1 fruit fly cellular context compared by ENCODE assay signal in the genomic region with DNA sequence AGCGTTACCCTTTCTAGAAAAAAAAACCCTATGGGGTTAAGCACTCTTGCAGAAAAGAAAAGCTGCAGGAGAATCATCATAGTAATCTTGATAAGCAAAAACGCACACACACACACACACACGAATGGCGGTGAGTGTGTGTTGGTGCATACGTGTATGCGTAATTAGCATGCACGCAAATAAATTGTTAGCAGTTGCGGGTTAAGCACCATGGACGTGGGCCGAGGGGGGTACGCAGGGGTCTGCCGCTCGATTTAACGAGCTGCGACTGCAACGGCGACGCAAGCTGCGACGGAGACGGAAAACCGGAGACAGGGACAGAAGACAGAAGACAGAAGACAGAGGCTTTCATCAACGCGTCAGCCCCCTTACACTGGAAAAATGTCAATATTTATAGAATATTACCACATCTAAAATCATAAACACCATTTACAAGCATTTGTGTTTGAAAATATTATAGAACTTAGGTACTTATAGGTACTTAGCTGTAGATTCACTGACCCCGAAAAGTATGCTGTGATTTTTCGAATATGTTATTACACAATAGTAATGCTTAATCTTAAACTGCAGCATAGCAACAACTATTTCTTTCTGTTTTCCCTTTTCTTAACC.
TF ChIP-seq lines count a peak whose summit lies in the region.

No protein-coding gene starts in this region.

TF ChIP-seq in whole organism, prepupa, 60 proteins besides CTCF, POLR2A, EP300 and RAD21 (continued from another document):
- TF ChIP-seq CG6854 (GFP tag; optimal IDR thresholded peaks at IDR 0.05; lab: Kevin White, UChicago) (no peak), CG6163 (GFP tag; IDR thresholded peaks at IDR 0.05; lab: Robert Waterston, UW) (no peak), Smox (GFP tag; optimal IDR thresholded peaks at IDR 0.05; lab: Kevin White, UChicago) (no peak), Blimp-1 (GFP tag; optimal IDR thresholded peaks at IDR 0.05; lab: Kevin White, UChicago) (no peak), CG31627 (GFP tag; optimal IDR thresholded peaks at IDR 0.05; lab: Kevin White, UChicago) (peak; percentile 5), CG6808 (GFP tag; optimal IDR thresholded peaks at IDR 0.05; lab: Kevin White, UChicago) (no peak), salr (GFP tag; optimal IDR thresholded peaks at IDR 0.05; lab: Kevin White, UChicago) (peak in 1 of 2 experiments; percentile 12), Eip75B (GFP tag; optimal IDR thresholded peaks at IDR 0.05; lab: Kevin White, UChicago) (no peak), CG11762 (GFP tag; optimal IDR thresholded peaks at IDR 0.05; lab: Kevin White, UChicago; ENCODE audit: insufficient read depth) (no peak), spab (GFP tag; optimal IDR thresholded peaks at IDR 0.05; lab: Kevin White, UChicago) (no peak), CG8119 (GFP tag; IDR thresholded peaks at IDR 0.05; lab: Robert Waterston, UW) (0 out of 3 replicates have a peak, but pooled peaks have one; percentile 9), fkh (GFP tag; optimal IDR thresholded peaks at IDR 0.05; lab: Kevin White, UChicago) (no peak), CG8632 (GFP tag; optimal IDR thresholded peaks at IDR 0.05; lab: Kevin White, UChicago) (no peak), eg (GFP tag; IDR thresholded peaks at IDR 0.05; lab: Robert Waterston, UW) (peak; percentile 6; the same call in 1 of the 3 replicates), esn (GFP tag; optimal IDR thresholded peaks at IDR 0.05; lab: Kevin White, UChicago) (no peak), Sox14 (GFP tag; optimal IDR thresholded peaks at IDR 0.05; lab: Kevin White, UChicago) (peak; percentile 49), Hr38 (GFP tag; optimal IDR thresholded peaks at IDR 0.05; lab: Kevin White, UChicago) (no peak), CG6276 (GFP tag; optimal IDR thresholded peaks at IDR 0.05; lab: Kevin White, UChicago) (no peak), CG1621 (tag; optimal IDR thresholded peaks at IDR 0.05; lab: Kevin White, UChicago) (peak; percentile 16), Lpt (GFP tag; optimal IDR thresholded peaks at IDR 0.05; lab: Kevin White, UChicago) (no peak), CG16779 (tag; optimal IDR thresholded peaks at IDR 0.05; lab: Kevin White, UChicago) (no peak), CG3032 (tag; optimal IDR thresholded peaks at IDR 0.05; lab: Kevin White, UChicago) (peak; percentile 70), CG7368 (GFP tag; optimal IDR thresholded peaks at IDR 0.05; lab: Kevin White, UChicago) (no peak), CG11902 (GFP tag; optimal IDR thresholded peaks at IDR 0.05; lab: Kevin White, UChicago) (no peak), topi (GFP tag; optimal IDR thresholded peaks at IDR 0.05; lab: Kevin White, UChicago) (no peak), dac (GFP tag; optimal IDR thresholded peaks at IDR 0.05; lab: Kevin White, UChicago) (no peak), Eip93F (GFP tag; optimal IDR thresholded peaks at IDR 0.05; lab: Kevin White, UChicago) (no peak), CG9139 (GFP tag; optimal IDR thresholded peaks at IDR 0.05; lab: Kevin White, UChicago) (no peak), Ets96B (tag; optimal IDR thresholded peaks at IDR 0.05; lab: Kevin White, UChicago) (peak; percentile 71), Gug (GFP tag; IDR thresholded peaks at IDR 0.05; lab: Robert Waterston, UW) (peak; percentile 54), achi (GFP tag; optimal IDR thresholded peaks at IDR 0.05; lab: Kevin White, UChicago) (no peak), CG10631 (GFP tag; optimal IDR thresholded peaks at IDR 0.05; lab: Kevin White, UChicago) (no peak)
